Worm (Caenorhabditis elegans): ENCODE data around the gene Y17G7B.20.

Gene Y17G7B.20

ce11 chrII:11974048-11974995 is 5.3 kb downstream of the Y17G7B.20 start (continued):
- TF ChIP-seq snpc-4 (tag; optimal IDR thresholded peaks at IDR 0.05): no peak
- TF ChIP-seq ceh-16 (tag; optimal IDR thresholded peaks at IDR 0.05): no peak
- TF ChIP-seq ama-1 (optimal IDR thresholded peaks at IDR 0.05): peak; percentile 77
- TF ChIP-seq nhr-23 (tag; optimal IDR thresholded peaks at IDR 0.05): no peak
- peak; percentile 24 for TF ChIP-seq nhr-77 (tag; optimal IDR thresholded peaks at IDR 0.05)
- no peak for TF ChIP-seq mml-1 (tag; optimal IDR thresholded peaks at IDR 0.05)
- TF ChIP-seq lin-39 (tag; optimal IDR thresholded peaks at IDR 0.05): no peak
- TF ChIP-seq nhr-237 (tag; optimal IDR thresholded peaks at IDR 0.05): no peak
- TF ChIP-seq hmg-11 (tag; optimal IDR thresholded peaks at IDR 0.05): peak; percentile 13
- TF ChIP-seq ceh-28 (tag; optimal IDR thresholded peaks at IDR 0.05): no peak
- TF ChIP-seq lin-15B (tag; optimal IDR thresholded peaks at IDR 0.05): no peak
- no peak for TF ChIP-seq ceh-9 (tag; optimal IDR thresholded peaks at IDR 0.05)

DNA sequence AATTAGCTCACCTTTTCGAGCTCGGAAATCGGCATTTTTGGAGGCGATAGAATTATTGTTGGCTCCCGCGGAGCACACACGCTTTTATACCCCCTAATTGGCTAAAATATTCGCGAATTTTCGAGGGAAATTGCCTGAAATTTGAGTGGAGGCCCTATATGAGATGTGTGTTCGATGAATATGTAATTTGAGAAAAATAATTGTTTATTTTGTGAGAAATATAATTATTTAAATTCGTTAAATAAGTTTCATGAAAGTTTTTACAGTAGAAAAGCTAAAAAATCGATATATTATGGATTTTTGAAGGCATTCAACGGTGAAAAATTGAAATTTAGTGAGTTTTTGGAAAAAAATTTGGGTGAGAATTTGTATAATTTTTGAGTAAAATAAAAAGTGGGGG is 6.0 kb downstream of the Y17G7B.20 start, which contains the start of gene acbp-6:
Gene acbp-6, minus strand, starts transcription at position 101 of the 400 bp plus-strand sequence.
- TF ChIP-seq lsy-12 (tag; optimal IDR thresholded peaks at IDR 0.05) (no peak), fkh-2 (tag; optimal IDR thresholded peaks at IDR 0.05) (no peak), elt-1 (tag; optimal IDR thresholded peaks at IDR 0.05) (no peak), fkh-10 (GFP tag; optimal IDR thresholded peaks at IDR 0.05) (no peak), skn-1 (tag; optimal IDR thresholded peaks at IDR 0.05) (no peak), ceh-16 (tag; optimal IDR thresholded peaks at IDR 0.05) (no peak)

DNA sequence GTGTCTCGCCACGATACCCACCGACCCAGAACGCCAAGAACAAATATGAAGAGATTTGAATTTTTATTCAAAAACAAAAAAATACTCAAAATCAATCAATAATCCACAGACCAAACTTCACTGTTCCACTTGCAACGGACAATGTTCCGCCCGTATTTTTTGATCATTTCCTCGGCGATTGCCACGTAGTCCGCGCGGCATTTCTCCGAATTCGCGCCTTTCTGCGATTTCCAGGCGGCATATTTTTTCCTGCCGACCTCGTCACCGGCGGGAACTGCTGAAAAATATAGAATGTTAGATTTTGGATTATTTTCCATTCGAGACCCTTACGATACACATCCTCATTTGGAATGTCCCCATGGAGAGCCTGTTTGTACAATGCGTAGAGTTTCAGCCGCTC is 7.4 kb downstream of the Y17G7B.20 start:
- no peak for TF ChIP-seq lsy-12 (tag; optimal IDR thresholded peaks at IDR 0.05)
- no peak for TF ChIP-seq ceh-9 (tag; optimal IDR thresholded peaks at IDR 0.05)
- no peak for TF ChIP-seq mml-1 (tag; optimal IDR thresholded peaks at IDR 0.05)
- TF ChIP-seq mdl-1 (tag; optimal IDR thresholded peaks at IDR 0.05): no peak
- TF ChIP-seq aly-2 (tag; optimal IDR thresholded peaks at IDR 0.05): no peak
- TF ChIP-seq ztf-4 (tag; optimal IDR thresholded peaks at IDR 0.05): no peak
- no peak for TF ChIP-seq nhr-76 (tag; optimal IDR thresholded peaks at IDR 0.05)

DNA sequence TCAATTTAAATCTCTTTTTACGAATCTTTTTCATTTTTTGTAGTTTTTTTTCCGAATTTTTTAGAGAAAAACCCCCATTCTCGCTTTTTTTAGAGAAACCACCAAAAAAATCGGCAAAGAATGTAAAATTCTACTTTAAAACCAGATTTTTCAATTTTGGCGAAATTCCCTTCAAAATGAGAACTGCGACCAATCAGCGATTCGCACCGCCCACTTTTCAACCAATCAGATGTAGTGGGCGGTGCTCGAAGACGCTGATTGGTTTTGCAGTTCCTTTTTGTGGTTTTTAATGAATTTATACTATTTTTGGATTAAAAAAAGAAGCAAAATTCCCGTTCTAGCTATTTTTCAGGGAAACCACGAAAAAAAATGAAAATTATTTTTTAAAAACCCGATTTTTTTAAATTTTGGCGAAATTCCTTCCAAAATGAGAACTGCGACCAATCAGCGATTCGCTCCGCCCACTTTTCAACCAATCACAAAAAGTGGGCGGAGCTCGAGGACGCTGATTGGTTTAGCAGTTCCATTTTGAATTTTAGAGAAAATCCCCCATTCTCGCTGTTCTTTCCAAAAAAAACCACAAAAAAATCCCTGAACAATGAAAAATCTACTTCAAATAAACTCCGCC is 8.5 kb downstream of the Y17G7B.20 start:
- no peak for TF ChIP-seq sea-2 (GFP tag; optimal IDR thresholded peaks at IDR 0.05)
- peak; percentile 70 for TF ChIP-seq nfya-1 (tag; optimal IDR thresholded peaks at IDR 0.05; ENCODE audit: insufficient read depth)

DNA sequence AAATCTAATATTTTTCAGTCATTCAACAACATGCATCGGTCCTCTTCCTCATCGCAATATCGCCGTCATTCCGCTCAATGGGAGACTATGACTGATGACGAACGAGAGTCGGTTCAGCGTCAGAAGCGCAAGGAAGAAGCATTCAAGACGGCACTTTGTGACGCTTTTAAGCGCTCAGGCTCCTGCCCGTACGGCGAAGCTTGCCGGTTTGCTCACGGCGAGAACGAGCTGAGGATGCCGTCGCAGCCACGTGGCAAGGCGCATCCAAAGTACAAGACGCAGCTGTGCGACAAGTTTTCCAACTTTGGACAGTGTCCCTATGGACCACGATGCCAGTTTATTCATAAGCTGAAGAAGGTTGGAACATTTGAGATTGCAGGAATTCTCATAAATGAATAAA is 10.6 kb downstream of the Y17G7B.20 start:
- TF ChIP-seq eor-1 (tag; optimal IDR thresholded peaks at IDR 0.05) (no peak), fos-1 (tag; optimal IDR thresholded peaks at IDR 0.05) (no peak), nhr-43 (tag; optimal IDR thresholded peaks at IDR 0.05; ENCODE audit: poor library complexity, severe bottlenecking) (no peak), ZK546.5 (tag; optimal IDR thresholded peaks at IDR 0.05) (no peak), lin-39 (tag; optimal IDR thresholded peaks at IDR 0.05) (no peak), nhr-23 (tag; optimal IDR thresholded peaks at IDR 0.05) (no peak), lin-15B (tag; optimal IDR thresholded peaks at IDR 0.05) (no peak)

ce11 chrII:11968275-11968674 is 11.4 kb downstream of the Y17G7B.20 start, which contains the start of gene mex-1:
Gene mex-1 (plus strand): TSS chrII:11968637.
- TF ChIP-seq aly-2 (tag; optimal IDR thresholded peaks at IDR 0.05): no peak
- TF ChIP-seq ceh-9 (tag; optimal IDR thresholded peaks at IDR 0.05): no peak
- TF ChIP-seq egl-27 (tag; optimal IDR thresholded peaks at IDR 0.05): no peak
- no peak for TF ChIP-seq nhr-25 (tag; optimal IDR thresholded peaks at IDR 0.05)
- no peak for TF ChIP-seq nhr-43 (tag; optimal IDR thresholded peaks at IDR 0.05; ENCODE audit: poor library complexity, severe bottlenecking)
- TF ChIP-seq sea-2 (GFP tag; optimal IDR thresholded peaks at IDR 0.05): no peak
- TF ChIP-seq egl-5 (tag; optimal IDR thresholded peaks at IDR 0.05): no peak
- no peak for TF ChIP-seq nhr-67 (tag; optimal IDR thresholded peaks at IDR 0.05)
- no peak for TF ChIP-seq nhr-77 (tag; optimal IDR thresholded peaks at IDR 0.05)
- no peak for TF ChIP-seq snpc-4 (tag; optimal IDR thresholded peaks at IDR 0.05)
- no peak for TF ChIP-seq nhr-28 (tag; optimal IDR thresholded peaks at IDR 0.05)
- TF ChIP-seq unc-62 (GFP tag; optimal IDR thresholded peaks at IDR 0.05): no peak
- TF ChIP-seq nhr-12 (tag; optimal IDR thresholded peaks at IDR 0.05): no peak
- TF ChIP-seq tbx-2 (tag; optimal IDR thresholded peaks at IDR 0.05): no peak
- TF ChIP-seq daf-12 (tag; optimal IDR thresholded peaks at IDR 0.05): no peak
